Fruit fly (Drosophila melanogaster) whole organism, embryonic: ENCODE data around the gene Gmap.

Source experiments
- Abd-B ChIP-seq: fragments of 200-800 bp; sonication (Bioruptor generic); optimal IDR thresholded peaks from 2 replicates; lab custom pipeline; 2018; ENCODE audit warnings: missing biosample characterization, mild to moderate bottlenecking, missing genetic modification characterization, moderate library complexity
- Atf6 ChIP-seq: fragments of 200-800 bp; sonication (Bioruptor generic); IDR thresholded peaks from 2 replicates; pipeline ENCODE4 v1.3.6; 2022; ENCODE audit warnings: missing biosample characterization, missing genetic modification characterization
- CG10543 ChIP-seq: fragments of 200-800 bp; sonication (Bioruptor generic); optimal IDR thresholded peaks from 3 replicates; lab custom pipeline; 2017; ENCODE audit warnings: missing biosample characterization, mild to moderate bottlenecking, missing genetic modification characterization, moderate library complexity
- CG11504 ChIP-seq: fragments of 200-800 bp; sonication (Bioruptor generic); optimal IDR thresholded peaks from 3 replicates; lab custom pipeline; 2019; ENCODE audit warnings: missing biosample characterization, mild to moderate bottlenecking, missing genetic modification characterization, moderate library complexity
- CG15601 ChIP-seq: fragments of 200-800 bp; sonication (Bioruptor generic); optimal IDR thresholded peaks from 3 replicates; lab custom pipeline; 2019; ENCODE audit warnings: missing biosample characterization, mild to moderate bottlenecking, missing genetic modification characterization, moderate library complexity
- CG15696 ChIP-seq: fragments of 200-800 bp; sonication (Bioruptor generic); optimal IDR thresholded peaks from 2 replicates; lab custom pipeline; 2019; ENCODE audit warnings: missing biosample characterization, mild to moderate bottlenecking, missing genetic modification characterization, moderate library complexity
- CG1603 ChIP-seq: fragments of 200-800 bp; sonication (Bioruptor generic); optimal IDR thresholded peaks from 2 replicates; lab custom pipeline; 2019; ENCODE audit warnings: missing biosample characterization, mild to moderate bottlenecking, missing genetic modification characterization, moderate library complexity
- CG17361 ChIP-seq: fragments of 200-800 bp; sonication (Bioruptor generic); IDR thresholded peaks from 3 replicates; pipeline ENCODE4 v1.3.6; 2022; ENCODE audit warnings: missing biosample characterization, missing genetic modification characterization
- CG18262 ChIP-seq: fragments of 200-800 bp; optimal IDR thresholded peaks from 3 replicates; lab custom pipeline; 2019; ENCODE audit warnings: missing biosample characterization, mild to moderate bottlenecking, missing genetic modification characterization, moderate library complexity
- CG2202 ChIP-seq: fragments of 200-800 bp; sonication (Bioruptor generic); optimal IDR thresholded peaks from 2 replicates; lab custom pipeline; 2018; ENCODE audit warnings: missing biosample characterization, mild to moderate bottlenecking, missing genetic modification characterization
- CG2712 ChIP-seq: fragments of 200-800 bp; optimal IDR thresholded peaks from 3 replicates; lab custom pipeline; 2019; ENCODE audit warnings: missing biosample characterization, mild to moderate bottlenecking, missing genetic modification characterization, moderate library complexity
- CG31388 ChIP-seq: fragments of 200-800 bp; sonication (Bioruptor generic); optimal IDR thresholded peaks from 2 replicates; lab custom pipeline; 2016; ENCODE audit warnings: missing biosample characterization, missing genetic modification characterization
- CG3407 ChIP-seq: fragments of 200-800 bp; sonication (Bioruptor generic); optimal IDR thresholded peaks from 2 replicates; lab custom pipeline; 2018; ENCODE audit warnings: missing biosample characterization, mild to moderate bottlenecking, missing genetic modification characterization
- CG4328 ChIP-seq: fragments of 200-800 bp; sonication (Bioruptor generic); optimal IDR thresholded peaks from 3 replicates; lab custom pipeline; 2017; ENCODE audit warnings: missing biosample characterization, missing genetic modification reagents, missing genetic modification characterization
- CG5180 ChIP-seq: fragments of 200-800 bp; sonication (Bioruptor generic); optimal IDR thresholded peaks from 3 replicates; lab custom pipeline; 2017; ENCODE audit warnings: missing biosample characterization, missing genetic modification characterization, mild to moderate bottlenecking, moderate library complexity, missing genetic modification reagents
- CG5953 ChIP-seq: fragments of 200-800 bp; sonication (Bioruptor generic); IDR thresholded peaks from 2 replicates; pipeline ENCODE4 v1.3.6; 2022; ENCODE audit warnings: missing biosample characterization, missing genetic modification characterization
- CG6254 ChIP-seq: fragments of 200-800 bp; sonication (Bioruptor generic); optimal IDR thresholded peaks from 3 replicates; lab custom pipeline; 2017; ENCODE audit warnings: mild to moderate bottlenecking, missing biosample characterization, missing genetic modification reagents, missing genetic modification characterization
- CG7745 ChIP-seq: fragments of 200-800 bp; sonication (Bioruptor generic); optimal IDR thresholded peaks from 2 replicates; lab custom pipeline; 2018; ENCODE audit warnings: missing biosample characterization, mild to moderate bottlenecking, missing genetic modification characterization, moderate library complexity
- CG7839 ChIP-seq: fragments of 200-800 bp; sonication (Bioruptor generic); optimal IDR thresholded peaks from 3 replicates; lab custom pipeline; 2018; ENCODE audit warnings: missing biosample characterization, mild to moderate bottlenecking, missing genetic modification characterization, moderate library complexity
- D19B ChIP-seq: fragments of 200-800 bp; sonication (Bioruptor generic); optimal IDR thresholded peaks from 2 replicates; lab custom pipeline; 2017; ENCODE audit warnings: missing biosample characterization, mild to moderate bottlenecking, missing genetic modification characterization
- Ets65A ChIP-seq: fragments of 200-800 bp; sonication (Bioruptor generic); peaks from one replicate; lab custom pipeline; 2016; ENCODE audit warnings: missing biosample characterization, missing genetic modification characterization
- HLH54F ChIP-seq: fragments of 200-800 bp; sonication (Bioruptor generic); optimal IDR thresholded peaks from 3 replicates; lab custom pipeline; 2016; ENCODE audit warnings: missing biosample characterization, missing genetic modification characterization
- Hand ChIP-seq: fragments of 200-800 bp; sonication (Bioruptor generic); optimal IDR thresholded peaks from 2 replicates; lab custom pipeline; 2017; ENCODE audit warnings: mild to moderate bottlenecking, missing biosample characterization, missing genetic modification reagents, missing genetic modification characterization
- Hr78 ChIP-seq, 2 experiments: fragments of 200-800 bp in 1 of 2; fragments of >200 bp in 1 of 2; sonication (Bioruptor generic) in 1 of 2; optimal IDR thresholded peaks; 2 replicates each; lab custom pipeline; 2017 to 2019; ENCODE audit warnings: missing biosample characterization in 2 of 2, missing genetic modification characterization in 2 of 2, mild to moderate bottlenecking in 1 of 2, moderate library complexity in 1 of 2
- Kr ChIP-seq: fragments of 200-800 bp; sonication (Bioruptor generic); optimal IDR thresholded peaks from 2 replicates; lab custom pipeline; 2017; ENCODE audit warnings: missing biosample characterization, mild to moderate bottlenecking, missing genetic modification characterization
- MTF-1 ChIP-seq: fragments of 200-800 bp; sonication (Bioruptor generic); optimal IDR thresholded peaks from 2 replicates; lab custom pipeline; 2018; ENCODE audit warnings: missing biosample characterization, mild to moderate bottlenecking, missing genetic modification characterization, borderline replicate concordance
- Max ChIP-seq: fragments of 200-800 bp; sonication (Bioruptor generic); optimal IDR thresholded peaks from 2 replicates; lab custom pipeline; 2016; ENCODE audit warnings: missing biosample characterization, mild to moderate bottlenecking, missing genetic modification characterization
- Ptx1 ChIP-seq: fragments of 200-800 bp; sonication (Bioruptor generic); IDR thresholded peaks from 2 replicates; pipeline ENCODE4 v1.3.6; 2022; ENCODE audit warnings: missing biosample characterization, missing genetic modification characterization
- Trl ChIP-seq, 3 experiments: fragments of >200 bp in 2 of 3; fragments of 200-800 bp in 1 of 3; sonication (Bioruptor generic) in 1 of 3; optimal IDR thresholded peaks; 2 replicates in 1 of 3; 3 replicates in 2 of 3; lab custom pipeline; 2016 to 2017; ENCODE audit warnings: missing biosample characterization in 1 of 3, missing genetic modification characterization in 1 of 3
- Xrp1 ChIP-seq: fragments of 200-800 bp; sonication (Bioruptor generic); IDR thresholded peaks from 2 replicates; pipeline ENCODE4 v1.3.6; 2022; ENCODE audit warnings: missing biosample characterization, missing genetic modification characterization
- ap ChIP-seq: fragments of 200-800 bp; sonication (Bioruptor generic); IDR thresholded peaks from 2 replicates; pipeline ENCODE4 v1.3.6; 2022; ENCODE audit warnings: missing biosample characterization, missing genetic modification characterization
- ara ChIP-seq: fragments of 200-800 bp; sonication (Bioruptor generic); IDR thresholded peaks from 2 replicates; pipeline ENCODE4 v1.3.6; 2022; ENCODE audit warnings: missing biosample characterization, missing genetic modification characterization
- cg ChIP-seq: fragments of 200-800 bp; sonication (Bioruptor generic); optimal IDR thresholded peaks from 3 replicates; lab custom pipeline; 2019; ENCODE audit warnings: missing biosample characterization, mild to moderate bottlenecking, missing genetic modification characterization, moderate library complexity
- crol ChIP-seq: fragments of 200-800 bp; sonication (Bioruptor generic); IDR thresholded peaks from 2 replicates; pipeline ENCODE4 v1.3.6; 2022; ENCODE audit warnings: missing biosample characterization, missing genetic modification characterization
- da ChIP-seq: fragments of 200-800 bp; sonication (Bioruptor generic); optimal IDR thresholded peaks from 2 replicates; lab custom pipeline; 2016; ENCODE audit warnings: missing biosample characterization, missing genetic modification characterization
- dpn ChIP-seq, 2 experiments: fragments of 200-800 bp; sonication (Bioruptor generic); optimal IDR thresholded peaks; 3 replicates each; lab custom pipeline; 2016; ENCODE audit warnings: missing biosample characterization in 2 of 2, missing genetic modification characterization in 2 of 2
- ewg ChIP-seq: fragments of 200-800 bp; sonication (Bioruptor generic); optimal IDR thresholded peaks from 3 replicates; lab custom pipeline; 2017; ENCODE audit warnings: mild to moderate bottlenecking, missing biosample characterization, missing genetic modification reagents, missing genetic modification characterization
- eyg ChIP-seq: fragments of 200-800 bp; sonication (Bioruptor generic); optimal IDR thresholded peaks from 3 replicates; lab custom pipeline; 2016; ENCODE audit warnings: missing biosample characterization, missing genetic modification characterization
- grau ChIP-seq: fragments of 200-800 bp; optimal IDR thresholded peaks from 3 replicates; lab custom pipeline; 2019; ENCODE audit warnings: missing biosample characterization, mild to moderate bottlenecking, missing genetic modification characterization, moderate library complexity
- kni ChIP-seq: fragments of 200-800 bp; sonication (Bioruptor generic); optimal IDR thresholded peaks from 3 replicates; lab custom pipeline; 2017; ENCODE audit warnings: mild to moderate bottlenecking, missing biosample characterization, missing genetic modification reagents, missing genetic modification characterization
- lab ChIP-seq: fragments of 200-800 bp; sonication (Bioruptor generic); optimal IDR thresholded peaks from 3 replicates; lab custom pipeline; 2017; ENCODE audit warnings: missing biosample characterization, missing genetic modification characterization, mild to moderate bottlenecking, moderate library complexity, missing genetic modification reagents
- nau ChIP-seq: fragments of 200-800 bp; sonication (Bioruptor generic); optimal IDR thresholded peaks from 3 replicates; lab custom pipeline; 2017; ENCODE audit warnings: missing biosample characterization, mild to moderate bottlenecking, missing genetic modification characterization, missing genetic modification reagents
- odd ChIP-seq: fragments of 200-800 bp; sonication (Bioruptor generic); optimal IDR thresholded peaks from 2 replicates; lab custom pipeline; 2017; ENCODE audit warnings: missing biosample characterization, mild to moderate bottlenecking, missing genetic modification characterization
- org-1 ChIP-seq: fragments of 200-800 bp; sonication (Bioruptor generic); optimal IDR thresholded peaks from 2 replicates; lab custom pipeline; 2017; ENCODE audit warnings: missing biosample characterization, missing genetic modification characterization
- peb ChIP-seq: fragments of 200-800 bp; sonication (Bioruptor generic); IDR thresholded peaks from 2 replicates; pipeline ENCODE4 v1.3.6; 2022; ENCODE audit warnings: missing biosample characterization, missing genetic modification characterization
- row ChIP-seq: fragments of 200-800 bp; sonication (Bioruptor generic); IDR thresholded peaks from 3 replicates; pipeline ENCODE4 v1.3.6; 2022; ENCODE audit warnings: missing biosample characterization, missing genetic modification characterization
- sqz ChIP-seq: fragments of 200-800 bp; sonication (Bioruptor generic); optimal IDR thresholded peaks from 3 replicates; lab custom pipeline; 2018; ENCODE audit warnings: missing biosample characterization, mild to moderate bottlenecking, missing genetic modification characterization

Gmap gene

DNA sequence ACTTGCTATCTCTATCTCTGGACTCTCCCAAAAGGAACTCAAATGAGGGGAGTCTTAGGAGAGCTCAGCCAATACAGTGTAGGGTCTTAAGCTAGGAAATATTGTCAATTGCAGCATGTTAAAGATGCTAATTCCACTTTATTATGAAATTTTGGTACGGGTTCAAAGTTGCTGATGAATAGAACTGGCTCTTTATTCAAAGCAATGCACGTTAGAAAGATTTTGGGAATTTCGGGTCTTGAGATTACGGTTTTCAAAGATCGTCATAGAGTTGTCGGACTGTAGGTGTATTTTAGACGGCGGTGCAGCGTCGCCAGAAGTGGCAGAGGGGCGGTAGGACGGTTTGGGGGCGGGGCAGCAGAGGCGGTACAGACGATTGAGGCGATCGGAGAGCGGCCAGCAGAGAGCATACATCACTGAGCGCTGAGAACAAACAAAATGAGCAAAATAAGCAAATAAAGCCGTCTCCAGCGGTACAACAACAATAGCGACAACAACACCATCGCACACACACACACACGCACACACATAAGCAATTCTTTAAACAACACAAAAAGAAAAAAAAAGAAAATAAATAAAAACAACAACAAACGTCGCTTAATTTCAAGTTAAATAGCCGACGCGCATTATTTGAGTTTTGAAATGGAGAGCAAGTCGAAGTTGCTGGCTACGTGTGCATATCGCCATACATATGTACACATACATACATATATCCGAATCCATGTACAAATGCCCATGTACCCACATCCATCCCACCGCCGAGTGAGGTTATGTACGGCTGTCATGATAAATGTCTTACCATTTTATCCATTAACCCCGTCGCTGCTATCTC lies 10.9 kb downstream of the Gmap start:
- no peak for TF ChIP-seq Hr78 (GFP tag; optimal IDR thresholded peaks at IDR 0.05; lab: Kevin White, UChicago)
- TF ChIP-seq Ptx1 (GFP tag; lab: Robert Waterston, UW), result 0 out of 2 replicates have a peak, but pooled peaks have one; percentile 22
- TF ChIP-seq CG5953 (GFP tag; lab: Robert Waterston, UW), result 0 out of 2 replicates have a peak, but pooled peaks have one; percentile 20
- TF ChIP-seq CG6254 (GFP tag; lab: Kevin White, UChicago), result peak; percentile 20
- TF ChIP-seq Abd-B (GFP tag; lab: Kevin White, UChicago), result no peak
- TF ChIP-seq kni (GFP tag; lab: Kevin White, UChicago), result peak; percentile 48
- TF ChIP-seq CG7839, result peak; percentile 24
- TF ChIP-seq sqz (GFP tag; lab: Kevin White, UChicago), result peak; percentile 39
- TF ChIP-seq row (GFP tag; lab: Robert Waterston, UW), result peak; percentile 46
- peak; percentile 4 for TF ChIP-seq org-1 (GFP tag; lab: Kevin White, UChicago)
- TF ChIP-seq Kr, result peak; percentile 4
- peak; percentile 57 for TF ChIP-seq CG3407 (GFP tag; lab: Kevin White, UChicago)
- peak; percentile 24 for TF ChIP-seq lab (GFP tag; lab: Kevin White, UChicago)
- peak in 1 of 2 experiments; percentile 5 for TF ChIP-seq dpn (GFP tag; optimal IDR thresholded peaks at IDR 0.05; lab: Kevin White, UChicago)
- TF ChIP-seq Xrp1 (GFP tag; lab: Robert Waterston, UW), result 0 out of 2 replicates have a peak, but pooled peaks have one; percentile 19
- TF ChIP-seq nau, result peak; percentile 1
- TF ChIP-seq CG2202 (tag; lab: Kevin White, UChicago), result peak; percentile 51
- TF ChIP-seq ewg (GFP tag; lab: Kevin White, UChicago), result no peak
- TF ChIP-seq cg, result peak; percentile 52
- peak; percentile 9 for TF ChIP-seq odd
- TF ChIP-seq CG15696 (tag; lab: Kevin White, UChicago), result peak; percentile 29
- TF ChIP-seq CG7745, result peak; percentile 16
- TF ChIP-seq peb (GFP tag; lab: Robert Waterston, UW), result peak; percentile 6; the same call in 1 of the 2 replicates
- TF ChIP-seq CG1603 (tag; lab: Kevin White, UChicago), result peak; percentile 20
- peak; percentile 31; the same call in 1 of the 2 replicates for TF ChIP-seq ara (GFP tag; lab: Robert Waterston, UW)
- TF ChIP-seq eyg (GFP tag; lab: Kevin White, UChicago), result no peak
- no peak for TF ChIP-seq HLH54F
- 0 out of 2 replicates have a peak, but pooled peaks have one; percentile 9 for TF ChIP-seq ap (GFP tag; lab: Robert Waterston, UW)
- TF ChIP-seq Max, result no peak
- no peak for TF ChIP-seq Atf6 (GFP tag; lab: Robert Waterston, UW)
- peak; percentile 1 for TF ChIP-seq CG11504
- TF ChIP-seq Trl (optimal IDR thresholded peaks at IDR 0.05; lab: Kevin White, UChicago), result peak; percentile 41 to 49
- TF ChIP-seq Trl (GFP tag; optimal IDR thresholded peaks at IDR 0.05; lab: Kevin White, UChicago), result no peak
- TF ChIP-seq grau (tag; lab: Kevin White, UChicago), result peak; percentile 85
- TF ChIP-seq MTF-1 (GFP tag; lab: Kevin White, UChicago), result peak; percentile 58
- TF ChIP-seq CG10543 (GFP tag; lab: Kevin White, UChicago), result peak; percentile 17
- TF ChIP-seq da (GFP tag; lab: Kevin White, UChicago), result no peak
- TF ChIP-seq CG17361 (GFP tag; lab: Robert Waterston, UW), result 0 out of 3 replicates have a peak, but pooled peaks have one; percentile 18
- TF ChIP-seq crol, result peak; percentile 37; the same call in 1 of the 2 replicates
- TF ChIP-seq CG2712 (tag; lab: Kevin White, UChicago), result peak; percentile 41
- peak; percentile 21 for TF ChIP-seq CG4328 (GFP tag; lab: Kevin White, UChicago)
- TF ChIP-seq D19B (GFP tag; lab: Kevin White, UChicago), result no peak
- TF ChIP-seq CG5180 (GFP tag; lab: Kevin White, UChicago), result peak; percentile 34
- TF ChIP-seq Ets65A (GFP tag; lab: Kevin White, UChicago), result peak; percentile 92
- TF ChIP-seq CG31388 (GFP tag; lab: Kevin White, UChicago), result no peak
- TF ChIP-seq CG15601, result peak; percentile 45
- TF ChIP-seq Hand (GFP tag; lab: Kevin White, UChicago), result no peak
- TF ChIP-seq CG18262 (tag; lab: Kevin White, UChicago), result peak; percentile 32
